Worm (Caenorhabditis elegans) whole organism, L1 larva: ENCODE measurements around the gene frpr-2.

ENCODE experiments used
- C04F5.9 ChIP-seq: sonication (generic microtip); optimal IDR thresholded peaks from 2 replicates; lab custom pipeline; 2016; ENCODE audit warnings: missing genetic modification characterization, missing compliant biosample characterization
- alr-1 ChIP-seq: fragments of 200-800 bp; sonication (Bioruptor generic); optimal IDR thresholded peaks from 2 replicates; lab custom pipeline; 2018; ENCODE audit warnings: borderline replicate concordance, mild to moderate bottlenecking, missing genetic modification characterization, missing compliant biosample characterization
- blmp-1 ChIP-seq: fragments of 150-350 bp; optimal IDR thresholded peaks from 2 replicates; lab custom pipeline; 2014; ENCODE audit warnings: missing biosample characterization, missing genetic modification characterization
- ces-1 ChIP-seq: fragments of 150-350 bp; optimal IDR thresholded peaks from 2 replicates; lab custom pipeline; 2014; ENCODE audit warnings: missing biosample characterization, missing genetic modification reagents, missing genetic modification characterization
- fos-1 ChIP-seq: fragments of 150-350 bp; optimal IDR thresholded peaks from 2 replicates; lab custom pipeline; 2014; ENCODE audit warnings: missing biosample characterization, missing genetic modification characterization
- nhr-11 ChIP-seq: fragments of 150-350 bp; optimal IDR thresholded peaks from 2 replicates; lab custom pipeline; 2014; ENCODE audit warnings: missing biosample characterization, missing genetic modification characterization
- nhr-77 ChIP-seq: fragments of 150-350 bp; optimal IDR thresholded peaks from 2 replicates; lab custom pipeline; 2014; ENCODE audit warnings: missing biosample characterization, missing genetic modification characterization
- unc-30 ChIP-seq: sonication (generic microtip); optimal IDR thresholded peaks from 2 replicates; lab custom pipeline; 2017; ENCODE audit warnings: missing biosample characterization, missing genetic modification characterization
- zag-1 ChIP-seq: fragments of 150-350 bp; optimal IDR thresholded peaks from 2 replicates; lab custom pipeline; 2014; ENCODE audit warnings: missing biosample characterization, missing genetic modification characterization
- ztf-11 ChIP-seq, 2 experiments: sonication (generic microtip); optimal IDR thresholded peaks; 2 replicates each; lab custom pipeline; 2016 to 2017; ENCODE audit warnings: missing genetic modification characterization in 2 of 2, missing biosample characterization in 1 of 2, missing compliant biosample characterization in 1 of 2
- ztf-4 ChIP-seq: fragments of 150-350 bp; optimal IDR thresholded peaks from 2 replicates; lab custom pipeline; 2014; ENCODE audit warnings: missing biosample characterization, missing genetic modification characterization

DNA sequence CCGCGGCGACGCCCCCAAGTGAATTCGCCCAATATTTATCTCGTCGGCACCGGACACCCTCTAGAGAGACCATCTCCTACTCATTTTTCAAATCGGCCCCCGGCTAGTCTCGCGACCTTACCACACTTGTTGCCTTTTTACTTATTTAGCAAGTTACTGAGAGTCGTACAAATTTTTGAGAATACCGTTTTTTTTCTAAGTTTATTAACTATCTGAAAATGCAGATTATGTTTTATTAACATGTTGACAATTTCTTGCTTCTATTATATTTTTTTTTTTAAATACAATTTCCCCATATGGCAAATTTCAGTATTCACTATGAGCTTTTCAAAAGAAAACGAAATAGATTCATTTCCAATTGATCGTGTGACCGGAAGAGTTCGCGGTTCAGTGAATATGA is 11.5 kb downstream of the frpr-2 start, which contains the start of the genes F11C1.4 and F11C1.10:
- TF ChIP-seq fos-1 (tag; lab: Kevin White, UChicago) (no peak), ztf-11 (tag; optimal IDR thresholded peaks at IDR 0.05; lab: Kevin White, UChicago) (no peak), unc-30 (tag; lab: Kevin White, UChicago) (no peak), ces-1 (GFP tag; lab: Kevin White, UChicago) (no peak), zag-1 (tag; lab: Kevin White, UChicago) (no peak), blmp-1 (tag; lab: Kevin White, UChicago) (no peak), nhr-11 (tag; lab: Kevin White, UChicago) (no peak), alr-1 (tag; lab: Kevin White, UChicago) (no peak), ztf-4 (tag; lab: Kevin White, UChicago) (no peak), nhr-77 (tag; lab: Kevin White, UChicago) (no peak), C04F5.9 (tag; lab: Kevin White, UChicago) (no peak)
